Worm (Caenorhabditis elegans): ENCODE measurements around the gene C54C6.7.

Gene C54C6.7

DNA sequence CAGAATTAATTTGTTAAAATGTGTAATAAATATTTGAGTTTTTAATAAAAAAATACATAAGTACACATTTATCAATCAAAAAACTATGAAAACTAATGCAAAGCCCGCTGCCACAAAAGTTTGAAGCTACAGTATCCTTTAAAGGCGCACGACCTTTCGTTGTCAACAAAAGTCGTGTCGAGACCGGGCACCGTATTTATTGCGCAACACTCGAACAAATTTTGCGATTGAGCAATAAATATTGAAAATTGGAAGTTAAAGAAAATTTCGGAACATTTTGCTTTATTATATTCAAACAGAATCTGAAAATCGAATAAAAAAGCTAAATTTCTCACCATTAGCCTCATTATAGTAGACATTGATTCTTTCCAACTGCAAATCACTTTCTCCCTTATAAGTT is 5.1 kb downstream of the C54C6.7 start:
- TF ChIP-seq vab-15 (tag; optimal IDR thresholded peaks at IDR 0.05), result no peak
- TF ChIP-seq unc-98 (GFP tag; IDR thresholded peaks at IDR 0.05), result no peak
- no peak for TF ChIP-seq mab-9 (GFP tag; IDR thresholded peaks at IDR 0.05)
- no peak for TF ChIP-seq tlp-1 (tag; optimal IDR thresholded peaks at IDR 0.05)
- no peak for TF ChIP-seq isw-1 (GFP tag; IDR thresholded peaks at IDR 0.05)

DNA sequence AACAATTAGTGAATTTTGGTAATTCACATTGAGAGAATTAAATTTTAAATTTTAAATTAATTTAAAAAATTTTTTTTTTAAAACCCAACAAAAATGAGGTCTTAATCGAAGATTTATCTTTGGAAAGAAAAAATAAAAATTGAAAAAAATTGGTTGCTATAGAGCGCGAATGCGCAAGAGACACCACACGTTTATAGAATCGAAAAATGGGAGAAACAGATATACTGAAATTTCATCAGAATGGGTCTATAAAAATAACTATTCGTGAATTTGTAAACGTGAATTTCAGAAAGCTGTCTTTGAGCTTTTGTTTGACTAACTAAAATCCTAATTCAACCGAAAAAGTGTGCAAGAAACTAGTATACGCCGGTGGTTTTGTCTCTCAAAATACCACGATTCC is 5.8 kb downstream of the C54C6.7 start:
- peak; percentile 35 for TF ChIP-seq egl-13 (tag; optimal IDR thresholded peaks at IDR 0.05)
- TF ChIP-seq nhr-20 (tag; optimal IDR thresholded peaks at IDR 0.05), result peak; percentile 84
- peak; percentile 85 for TF ChIP-seq nhr-90 (tag; optimal IDR thresholded peaks at IDR 0.05; ENCODE audit: poor library complexity)
- no peak for TF ChIP-seq alr-1 (tag; optimal IDR thresholded peaks at IDR 0.05; ENCODE audit: borderline replicate concordance)
- peak; percentile 81 for TF ChIP-seq xbp-1 (tag; optimal IDR thresholded peaks at IDR 0.05)
- no peak for TF ChIP-seq sup-37 (GFP tag; optimal IDR thresholded peaks at IDR 0.05)
- TF ChIP-seq grh-1 (GFP tag; IDR thresholded peaks at IDR 0.05), result no peak
- peak; percentile 80 for TF ChIP-seq rnt-1 (tag; optimal IDR thresholded peaks at IDR 0.05)
- TF ChIP-seq blmp-1 (tag; optimal IDR thresholded peaks at IDR 0.05), result peak; percentile 33
- TF ChIP-seq lin-14 (GFP tag; optimal IDR thresholded peaks at IDR 0.05), result peak; percentile 75
- TF ChIP-seq unc-30 (tag; optimal IDR thresholded peaks at IDR 0.05), result no peak
- TF ChIP-seq nhr-19 (GFP tag; conservative IDR thresholded peaks at IDR 0.05), result peak; percentile 75
- TF ChIP-seq vab-15 (tag; optimal IDR thresholded peaks at IDR 0.05), result no peak
- TF ChIP-seq swsn-7 (tag; optimal IDR thresholded peaks at IDR 0.05), result peak; percentile 71
- TF ChIP-seq nhr-85 (tag), result peak; percentile 87
- no peak for TF ChIP-seq ceh-63 (GFP tag; optimal IDR thresholded peaks at IDR 0.05)
- TF ChIP-seq lsy-2 (tag; optimal IDR thresholded peaks at IDR 0.05), result peak; percentile 72 to 88
- peak; percentile 85 for TF ChIP-seq pax-3 (tag; optimal IDR thresholded peaks at IDR 0.05)
- peak; percentile 84 for TF ChIP-seq fkh-8 (tag; optimal IDR thresholded peaks at IDR 0.05)
- TF ChIP-seq zip-4 (GFP tag; optimal IDR thresholded peaks at IDR 0.05), result no peak
- TF ChIP-seq unc-98 (GFP tag; IDR thresholded peaks at IDR 0.05), result peak; percentile 70
- TF ChIP-seq skn-1 (tag; optimal IDR thresholded peaks at IDR 0.05), result peak; percentile 58
- no peak for TF ChIP-seq zag-1 (tag; optimal IDR thresholded peaks at IDR 0.05)
- TF ChIP-seq jun-1 (tag; optimal IDR thresholded peaks at IDR 0.05), result peak; percentile 51
- peak; percentile 62 for TF ChIP-seq lin-15B (tag; optimal IDR thresholded peaks at IDR 0.05)
- TF ChIP-seq ceh-88 (GFP tag; IDR thresholded peaks at IDR 0.05), result peak; percentile 60
- no peak for TF ChIP-seq lin-39 (tag; optimal IDR thresholded peaks at IDR 0.05)
- TF ChIP-seq ces-1 (GFP tag; optimal IDR thresholded peaks at IDR 0.05), result no peak
- TF ChIP-seq ama-1 (optimal IDR thresholded peaks at IDR 0.05), result no peak
- TF ChIP-seq nhr-11 (tag; optimal IDR thresholded peaks at IDR 0.05), result no peak
- TF ChIP-seq C34B4.2 (tag; optimal IDR thresholded peaks at IDR 0.05), result no peak
- TF ChIP-seq snpc-4 (tag; optimal IDR thresholded peaks at IDR 0.05), result peak; percentile 2
- TF ChIP-seq ceh-90 (tag; optimal IDR thresholded peaks at IDR 0.05), result peak; percentile 51
- no peak for TF ChIP-seq efl-3 (GFP tag; optimal IDR thresholded peaks at IDR 0.05)
- TF ChIP-seq hlh-4 (tag; optimal IDR thresholded peaks at IDR 0.05), result no peak
- no peak for TF ChIP-seq mdl-1 (tag; optimal IDR thresholded peaks at IDR 0.05)
- no peak for TF ChIP-seq hlh-17 (GFP tag; optimal IDR thresholded peaks at IDR 0.05; ENCODE audit: borderline replicate concordance)
- TF ChIP-seq lin-13 (GFP tag; optimal IDR thresholded peaks at IDR 0.05), result peak; percentile 42
- TF ChIP-seq nhr-47 (tag; optimal IDR thresholded peaks at IDR 0.05), result peak; percentile 85
- TF ChIP-seq C04F5.9 (tag; optimal IDR thresholded peaks at IDR 0.05), result peak; percentile 36
- TF ChIP-seq egl-27 (tag; optimal IDR thresholded peaks at IDR 0.05), result no peak
- TF ChIP-seq hpl-2 (GFP tag; optimal IDR thresholded peaks at IDR 0.05), result peak; percentile 49
- peak; percentile 80 for TF ChIP-seq C16A3.4 (tag; optimal IDR thresholded peaks at IDR 0.05)
- no peak for TF ChIP-seq elt-3 (tag; optimal IDR thresholded peaks at IDR 0.05)
- no peak for TF ChIP-seq nhr-28 (tag; optimal IDR thresholded peaks at IDR 0.05)
- TF ChIP-seq tbx-2 (tag; optimal IDR thresholded peaks at IDR 0.05), result peak; percentile 77
- no peak for TF ChIP-seq aly-2 (tag; optimal IDR thresholded peaks at IDR 0.05)
- TF ChIP-seq nhr-76 (tag; optimal IDR thresholded peaks at IDR 0.05), result no peak
- TF ChIP-seq lir-3 (tag; optimal IDR thresholded peaks at IDR 0.05; ENCODE audit: poor library complexity), result peak; percentile 78
